Fruit fly (Drosophila melanogaster) whole organism, embryonic: ENCODE data around the gene Pvf3.
A peak's percentile ranks its signal among the peaks of the same experiment; 100 is the strongest.

Experiments used
- Ada2b ChIP-seq: fragments of 200-800 bp; sonication (Bioruptor generic); IDR thresholded peaks from 2 replicates; pipeline ENCODE4 v1.3.6; 2022; ENCODE audit warnings: missing biosample characterization, missing genetic modification characterization
- Antp ChIP-seq: fragments of 200-800 bp; sonication (Bioruptor generic); optimal IDR thresholded peaks from 3 replicates; lab custom pipeline; 2016; ENCODE audit warnings: missing biosample characterization, missing genetic modification characterization
- Asciz ChIP-seq: fragments of 200-800 bp; sonication (Bioruptor generic); optimal IDR thresholded peaks from 2 replicates; lab custom pipeline; 2017; ENCODE audit warnings: missing biosample characterization, mild to moderate bottlenecking, missing genetic modification characterization, missing genetic modification reagents
- Atf6 ChIP-seq: fragments of 200-800 bp; sonication (Bioruptor generic); IDR thresholded peaks from 2 replicates; pipeline ENCODE4 v1.3.6; 2022; ENCODE audit warnings: missing biosample characterization, missing genetic modification characterization
- B-H2 ChIP-seq: fragments of 200-800 bp; sonication (Bioruptor generic); optimal IDR thresholded peaks from 2 replicates; lab custom pipeline; 2018; ENCODE audit warnings: missing biosample characterization, mild to moderate bottlenecking, missing genetic modification characterization
- CG10147 ChIP-seq: fragments of 200-800 bp; sonication (Bioruptor generic); optimal IDR thresholded peaks from 2 replicates; lab custom pipeline; 2019; ENCODE audit warnings: missing biosample characterization, mild to moderate bottlenecking, missing genetic modification characterization, moderate library complexity
- CG1024 ChIP-seq: fragments of 200-800 bp; sonication (Bioruptor generic); IDR thresholded peaks from 2 replicates; pipeline ENCODE4 v1.3.6; 2022; ENCODE audit warnings: missing biosample characterization, missing genetic modification characterization
- CG11695 ChIP-seq: fragments of 200-800 bp; sonication (Bioruptor generic); IDR thresholded peaks from 3 replicates; pipeline ENCODE4 v1.3.6; 2022; ENCODE audit warnings: missing biosample characterization, missing genetic modification characterization
- CG12659 ChIP-seq: fragments of 200-800 bp; sonication (Bioruptor generic); optimal IDR thresholded peaks from 3 replicates; lab custom pipeline; 2017; ENCODE audit warnings: mild to moderate bottlenecking, missing biosample characterization, missing genetic modification reagents, missing genetic modification characterization
- CG13424 ChIP-seq: fragments of 200-800 bp; sonication (Bioruptor generic); optimal IDR thresholded peaks from 2 replicates; lab custom pipeline; 2019; ENCODE audit warnings: missing biosample characterization, mild to moderate bottlenecking, missing genetic modification characterization, moderate library complexity
- CG1529 ChIP-seq: fragments of 200-800 bp; sonication (Bioruptor generic); optimal IDR thresholded peaks from 3 replicates; lab custom pipeline; 2018; ENCODE audit warnings: missing biosample characterization, missing genetic modification characterization
- CG15479 ChIP-seq: fragments of 200-800 bp; sonication (Bioruptor generic); optimal IDR thresholded peaks from 3 replicates; lab custom pipeline; 2019; ENCODE audit warnings: missing biosample characterization, mild to moderate bottlenecking, missing genetic modification characterization, moderate library complexity
- CG15514 ChIP-seq: fragments of 200-800 bp; sonication (Bioruptor generic); optimal IDR thresholded peaks from 3 replicates; lab custom pipeline; 2017; ENCODE audit warnings: missing biosample characterization, missing genetic modification characterization, mild to moderate bottlenecking, moderate library complexity, missing genetic modification reagents
- CG17568 ChIP-seq: fragments of 200-800 bp; sonication (Bioruptor generic); optimal IDR thresholded peaks from 2 replicates; lab custom pipeline; 2018; ENCODE audit warnings: missing biosample characterization, mild to moderate bottlenecking, missing genetic modification characterization, moderate library complexity
- CG18476 ChIP-seq: fragments of 200-800 bp; sonication (Bioruptor generic); optimal IDR thresholded peaks from 2 replicates; lab custom pipeline; 2016; ENCODE audit warnings: missing biosample characterization, mild to moderate bottlenecking, missing genetic modification characterization
- CG2129 ChIP-seq: fragments of 200-800 bp; sonication (Bioruptor generic); IDR thresholded peaks from 2 replicates; pipeline ENCODE4 v1.3.6; 2022; ENCODE audit warnings: missing biosample characterization, missing genetic modification characterization; ENCODE audit not compliant: partially characterized antibody
- CG31388 ChIP-seq: fragments of 200-800 bp; sonication (Bioruptor generic); optimal IDR thresholded peaks from 2 replicates; lab custom pipeline; 2016; ENCODE audit warnings: missing biosample characterization, missing genetic modification characterization
- CG32767 ChIP-seq: fragments of 200-800 bp; sonication (Bioruptor generic); IDR thresholded peaks from 2 replicates; pipeline ENCODE4 v1.3.6; 2022; ENCODE audit warnings: missing biosample characterization, missing genetic modification characterization
- CG3838 ChIP-seq: fragments of 200-800 bp; sonication (Bioruptor generic); optimal IDR thresholded peaks from 3 replicates; lab custom pipeline; 2016; ENCODE audit warnings: missing biosample characterization, missing genetic modification characterization
- CG7839 ChIP-seq: fragments of 200-800 bp; sonication (Bioruptor generic); optimal IDR thresholded peaks from 3 replicates; lab custom pipeline; 2018; ENCODE audit warnings: missing biosample characterization, mild to moderate bottlenecking, missing genetic modification characterization, moderate library complexity
- CG8765 ChIP-seq: fragments of 200-800 bp; sonication (Bioruptor generic); IDR thresholded peaks from 2 replicates; pipeline ENCODE4 v1.3.6; 2022; ENCODE audit warnings: missing biosample characterization, missing genetic modification characterization
- CG8944 ChIP-seq: fragments of 200-800 bp; sonication (Bioruptor generic); optimal IDR thresholded peaks from 3 replicates; lab custom pipeline; 2016; ENCODE audit warnings: missing biosample characterization, missing genetic modification characterization
- CG9609 ChIP-seq: fragments of 200-800 bp; sonication (Bioruptor generic); optimal IDR thresholded peaks from 3 replicates; lab custom pipeline; 2016; ENCODE audit warnings: missing biosample characterization, missing genetic modification characterization
- CG9727 ChIP-seq: fragments of 200-800 bp; sonication (Bioruptor generic); optimal IDR thresholded peaks from 3 replicates; lab custom pipeline; 2017; ENCODE audit warnings: missing biosample characterization, mild to moderate bottlenecking, missing genetic modification characterization
- CrebB ChIP-seq: fragments of 200-800 bp; sonication (Bioruptor generic); optimal IDR thresholded peaks from 3 replicates; lab custom pipeline; 2018; ENCODE audit warnings: missing biosample characterization, mild to moderate bottlenecking, missing genetic modification characterization
- Ets65A ChIP-seq: fragments of 200-800 bp; sonication (Bioruptor generic); peaks from one replicate; lab custom pipeline; 2016; ENCODE audit warnings: missing biosample characterization, missing genetic modification characterization
- Fer3 ChIP-seq: fragments of 200-800 bp; sonication (Bioruptor generic); optimal IDR thresholded peaks from 2 replicates; lab custom pipeline; 2018; ENCODE audit warnings: missing biosample characterization, mild to moderate bottlenecking, missing genetic modification characterization, moderate library complexity
- H2.0 ChIP-seq: fragments of 200-800 bp; sonication (Bioruptor generic); IDR thresholded peaks from 2 replicates; pipeline ENCODE4 v1.3.6; 2022; ENCODE audit warnings: missing biosample characterization, missing genetic modification characterization
- HLH54F ChIP-seq: fragments of 200-800 bp; sonication (Bioruptor generic); optimal IDR thresholded peaks from 3 replicates; lab custom pipeline; 2016; ENCODE audit warnings: missing biosample characterization, missing genetic modification characterization
- MBD-R2 ChIP-seq: fragments of 200-800 bp; sonication (Bioruptor generic); IDR thresholded peaks from 2 replicates; pipeline ENCODE4 v1.3.6; 2022; ENCODE audit warnings: missing biosample characterization, missing genetic modification characterization
- Nf-YC ChIP-seq: fragments of 200-800 bp; optimal IDR thresholded peaks from 3 replicates; lab custom pipeline; 2019; ENCODE audit warnings: missing biosample characterization, mild to moderate bottlenecking, missing genetic modification characterization, moderate library complexity
- Ptx1 ChIP-seq: fragments of 200-800 bp; sonication (Bioruptor generic); IDR thresholded peaks from 2 replicates; pipeline ENCODE4 v1.3.6; 2022; ENCODE audit warnings: missing biosample characterization, missing genetic modification characterization
- Six4 ChIP-seq: fragments of 200-800 bp; sonication (Bioruptor generic); optimal IDR thresholded peaks from 2 replicates; lab custom pipeline; 2016; ENCODE audit warnings: missing biosample characterization, missing genetic modification characterization
- Taf1 ChIP-seq: fragments of 200-800 bp; sonication (Bioruptor generic); IDR thresholded peaks from 2 replicates; pipeline ENCODE4 v1.3.6; 2022; ENCODE audit warnings: missing biosample characterization, missing genetic modification characterization
- Xrp1 ChIP-seq: fragments of 200-800 bp; sonication (Bioruptor generic); IDR thresholded peaks from 2 replicates; pipeline ENCODE4 v1.3.6; 2022; ENCODE audit warnings: missing biosample characterization, missing genetic modification characterization
- dan ChIP-seq: fragments of 200-800 bp; sonication (Bioruptor generic); IDR thresholded peaks from 2 replicates; pipeline ENCODE4 v1.3.6; 2022; ENCODE audit warnings: missing biosample characterization, missing genetic modification characterization
- danr ChIP-seq: fragments of 200-800 bp; sonication (Bioruptor generic); IDR thresholded peaks from 2 replicates; pipeline ENCODE4 v1.3.6; 2022; ENCODE audit warnings: missing biosample characterization, missing genetic modification characterization
- dm ChIP-seq: fragments of 200-800 bp; sonication (Bioruptor generic); optimal IDR thresholded peaks from 3 replicates; lab custom pipeline; 2016; ENCODE audit warnings: missing biosample characterization, missing genetic modification characterization
- emc ChIP-seq: fragments of 200-800 bp; sonication (Bioruptor generic); optimal IDR thresholded peaks from 2 replicates; lab custom pipeline; 2016; ENCODE audit warnings: missing biosample characterization, missing genetic modification characterization
- gcm2 ChIP-seq: fragments of 200-800 bp; sonication (Bioruptor generic); optimal IDR thresholded peaks from 2 replicates; lab custom pipeline; 2016; ENCODE audit warnings: missing biosample characterization, missing genetic modification characterization
- mld ChIP-seq: fragments of 200-800 bp; sonication (Bioruptor generic); IDR thresholded peaks from 3 replicates; pipeline ENCODE4 v1.3.6; 2022; ENCODE audit warnings: missing biosample characterization, missing genetic modification characterization; ENCODE audit not compliant: partially characterized antibody
- nmo ChIP-seq: fragments of 200-800 bp; sonication (Bioruptor generic); optimal IDR thresholded peaks from 2 replicates; lab custom pipeline; 2018; ENCODE audit warnings: missing biosample characterization, mild to moderate bottlenecking, missing genetic modification characterization, moderate library complexity
- otp ChIP-seq: fragments of 200-800 bp; sonication (Bioruptor generic); IDR thresholded peaks from 3 replicates; pipeline ENCODE4, ENCODE4 v1.3.6; 2022; ENCODE audit warnings: missing biosample characterization, missing genetic modification characterization
- phol ChIP-seq: fragments of 200-800 bp; sonication (Bioruptor generic); optimal IDR thresholded peaks from 3 replicates; lab custom pipeline; 2018; ENCODE audit warnings: missing biosample characterization, mild to moderate bottlenecking, missing genetic modification characterization, moderate library complexity
- sim ChIP-seq: fragments of 200-800 bp; sonication (Bioruptor generic); IDR thresholded peaks from 2 replicates; pipeline ENCODE4 v1.3.6; 2022; ENCODE audit warnings: missing biosample characterization, missing genetic modification characterization
- toy ChIP-seq: fragments of 200-800 bp; sonication (Bioruptor generic); IDR thresholded peaks from 2 replicates; pipeline ENCODE4 v1.3.6; 2022; ENCODE audit warnings: missing biosample characterization, missing genetic modification characterization
- trh ChIP-seq: fragments of 200-800 bp; sonication (Bioruptor generic); optimal IDR thresholded peaks from 2 replicates; lab custom pipeline; 2016; ENCODE audit warnings: missing biosample characterization, missing genetic modification characterization
- vnd ChIP-seq: fragments of 200-800 bp; sonication (Bioruptor generic); IDR thresholded peaks from 3 replicates; pipeline ENCODE4 v1.3.6; 2022; ENCODE audit warnings: missing biosample characterization, missing genetic modification characterization; ENCODE audit not compliant: partially characterized antibody
- zen ChIP-seq: fragments of 200-800 bp; sonication (Bioruptor generic); optimal IDR thresholded peaks from 3 replicates; lab custom pipeline; 2018; ENCODE audit warnings: missing biosample characterization, mild to moderate bottlenecking, missing genetic modification characterization, moderate library complexity
- zfh1 ChIP-seq: fragments of 200-800 bp; sonication (Bioruptor generic); IDR thresholded peaks from 3 replicates; pipeline ENCODE4 v1.3.6; 2022; ENCODE audit warnings: missing biosample characterization, missing genetic modification characterization

The Pvf3 gene

DNA sequence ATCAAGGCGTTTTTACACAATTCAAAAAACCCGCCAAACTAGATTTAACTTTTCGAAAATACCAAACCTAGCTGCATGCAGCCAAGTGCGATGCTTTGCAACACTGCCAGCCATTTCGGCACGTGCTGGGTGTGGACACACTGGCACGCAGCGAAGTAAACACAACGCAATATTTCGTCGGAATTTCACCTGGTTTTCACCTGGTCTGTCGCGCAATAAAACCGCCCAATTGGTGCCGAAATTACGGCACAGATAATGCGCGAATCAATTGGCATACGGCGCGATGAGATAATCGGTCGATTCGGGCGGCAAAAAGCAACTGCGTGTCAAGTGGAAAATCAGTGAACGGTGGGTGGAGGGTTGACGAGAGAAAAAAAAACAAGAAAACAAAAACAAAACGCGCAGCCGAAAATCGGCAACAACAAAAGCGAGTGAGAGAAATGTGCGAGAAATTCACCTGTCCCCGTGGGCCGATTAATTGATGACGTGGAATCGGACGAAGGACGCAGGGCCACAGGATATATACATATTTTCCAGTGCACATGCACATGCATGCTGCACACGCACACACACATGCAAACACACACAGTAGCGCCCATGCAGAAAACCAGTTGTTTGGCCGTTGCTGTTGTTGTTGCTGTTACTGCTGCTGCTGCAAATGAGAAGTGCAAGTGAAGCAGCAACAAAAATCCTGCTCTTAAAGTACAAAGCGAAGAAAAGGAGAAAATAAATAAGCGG is 101.1 kb downstream of the Pvf3 start, which contains the start of gene Mnn1 (continued):
- TF ChIP-seq nmo (GFP tag; lab: Kevin White, UChicago) (peak; percentile 73), trh (GFP tag; lab: Kevin White, UChicago) (no peak), mld (no peak), HLH54F (GFP tag; lab: Kevin White, UChicago) (peak; percentile 53), Antp (GFP tag; lab: Kevin White, UChicago) (peak; percentile 43), CG1529 (GFP tag; lab: Kevin White, UChicago) (no peak), CG2129 (no peak), CG12659 (GFP tag; lab: Kevin White, UChicago) (peak; percentile 71), MBD-R2 (peak; percentile 47; the same call in 1 of the 2 replicates), Taf1 (GFP tag; lab: Robert Waterston, UW) (no peak), CG13424 (tag; lab: Kevin White, UChicago) (peak; percentile 24), CrebB (tag; lab: Kevin White, UChicago) (peak; percentile 30), Fer3 (tag; lab: Kevin White, UChicago) (peak; percentile 39), zfh1 (GFP tag; lab: Robert Waterston, UW) (0 out of 3 replicates have a peak, but pooled peaks have one; percentile 49), phol (tag; lab: Kevin White, UChicago) (peak; percentile 68), danr (GFP tag; lab: Robert Waterston, UW) (no peak), Nf-YC (tag; lab: Kevin White, UChicago) (no peak), otp (GFP tag; lab: Robert Waterston, UW) (no peak), Xrp1 (peak; percentile 26; the same call in 1 of the 2 replicates), gcm2 (GFP tag; lab: Kevin White, UChicago) (no peak), CG18476 (GFP tag; lab: Kevin White, UChicago) (no peak), CG15479 (GFP tag; lab: Kevin White, UChicago) (peak; percentile 87), B-H2 (GFP tag; lab: Kevin White, UChicago) (peak; percentile 76), CG3838 (GFP tag; lab: Kevin White, UChicago) (no peak), dm (GFP tag; lab: Kevin White, UChicago) (peak; percentile 97), CG9609 (peak; percentile 34), Ada2b (no peak), Asciz (GFP tag; lab: Kevin White, UChicago) (no peak), CG9727 (GFP tag; lab: Kevin White, UChicago) (no peak), Ptx1 (GFP tag; lab: Robert Waterston, UW) (no peak), CG11695 (peak; percentile 58), CG1024 (GFP tag; lab: Robert Waterston, UW) (no peak), vnd (GFP tag; lab: Robert Waterston, UW) (no peak), CG8765 (GFP tag; lab: Robert Waterston, UW) (no peak), Atf6 (GFP tag; lab: Robert Waterston, UW) (0 out of 2 replicates have a peak, but pooled peaks have one; percentile 38), CG15514 (GFP tag; lab: Kevin White, UChicago) (peak; percentile 82), H2.0 (no peak), CG31388 (GFP tag; lab: Kevin White, UChicago) (no peak), zen (tag; lab: Kevin White, UChicago) (peak; percentile 33), CG8944 (GFP tag; lab: Kevin White, UChicago) (no peak), toy (GFP tag; lab: Robert Waterston, UW) (no peak), Six4 (peak; percentile 1), Ets65A (GFP tag; lab: Kevin White, UChicago) (peak; percentile 91), emc (GFP tag; lab: Kevin White, UChicago) (peak; percentile 22), CG10147 (no peak), CG17568 (GFP tag; lab: Kevin White, UChicago) (no peak), CG7839 (tag; lab: Kevin White, UChicago) (no peak), dan (GFP tag; lab: Robert Waterston, UW) (no peak), sim (GFP tag; lab: Robert Waterston, UW) (no peak), CG32767 (GFP tag; lab: Robert Waterston, UW) (no peak)
